Worm (Caenorhabditis elegans) whole organism, late embryonic: ENCODE results near the gene bus-8B.

ENCODE experiments used
- F13H6.1 ChIP-seq: sonication (generic microtip); optimal IDR thresholded peaks from 2 replicates; lab custom pipeline; 2016; ENCODE audit warnings: missing genetic modification characterization, missing compliant biosample characterization
- ama-1 ChIP-seq: fragments of 150-350 bp; optimal IDR thresholded peaks from 2 replicates; lab custom pipeline; 2014
- ceh-18 ChIP-seq: sonication (generic microtip); optimal IDR thresholded peaks from 2 replicates; lab custom pipeline; 2016; ENCODE audit warnings: missing genetic modification characterization, missing compliant biosample characterization
- ceh-2 ChIP-seq: sonication (generic microtip); optimal IDR thresholded peaks from 2 replicates; lab custom pipeline; 2016; ENCODE audit warnings: missing genotype, missing genetic modification characterization, missing compliant biosample characterization
- ceh-45 ChIP-seq: fragments of 200-800 bp; sonication (Bioruptor generic); IDR thresholded peaks from 2 replicates; pipeline ENCODE4 v1.3.6; 2022; ENCODE audit warnings: missing genetic modification reagents, missing genetic modification characterization, missing compliant biosample characterization
- dmd-4 ChIP-seq: sonication (generic microtip); optimal IDR thresholded peaks from 2 replicates; lab custom pipeline; 2016; ENCODE audit warnings: borderline replicate concordance, missing genetic modification characterization, missing compliant biosample characterization
- elt-4 ChIP-seq: sonication (generic microtip); optimal IDR thresholded peaks from 2 replicates; lab custom pipeline; 2016; ENCODE audit warnings: missing genetic modification characterization, missing compliant biosample characterization
- lin-11 ChIP-seq: fragments of 200-800 bp; sonication (Bioruptor generic); optimal IDR thresholded peaks from 2 replicates; lab custom pipeline; 2018; ENCODE audit warnings: mild to moderate bottlenecking, missing genetic modification characterization, missing compliant biosample characterization
- nfya-1 ChIP-seq: sonication (generic microtip); optimal IDR thresholded peaks from 2 replicates; lab custom pipeline; 2017; ENCODE audit warnings: missing genetic modification characterization, mild to moderate bottlenecking, missing compliant biosample characterization, antibody characterized with exemption, moderate library complexity
- nhr-11 ChIP-seq: fragments of 150-350 bp; optimal IDR thresholded peaks from 2 replicates; lab custom pipeline; 2014; ENCODE audit warnings: missing biosample characterization, missing genetic modification characterization
- pqm-1 ChIP-seq: sonication (generic microtip); optimal IDR thresholded peaks from 2 replicates; lab custom pipeline; 2016; ENCODE audit warnings: missing genetic modification characterization, missing compliant biosample characterization
- unc-86 ChIP-seq: sonication (generic microtip); optimal IDR thresholded peaks from 2 replicates; lab custom pipeline; 2016; ENCODE audit warnings: missing genetic modification characterization, missing compliant biosample characterization
- ztf-16 ChIP-seq: sonication (generic microtip); optimal IDR thresholded peaks from 2 replicates; lab custom pipeline; 2017; ENCODE audit warnings: missing genetic modification characterization, missing compliant biosample characterization

- TF ChIP-seq ceh-2 (tag; lab: Kevin White, UChicago), result no peak
- no peak for TF ChIP-seq nfya-1
- TF ChIP-seq ztf-16 (tag; lab: Kevin White, UChicago), result no peak
- TF ChIP-seq ceh-18 (tag; lab: Kevin White, UChicago), result no peak
- TF ChIP-seq nhr-11, result no peak
- no peak for TF ChIP-seq elt-4 (tag; lab: Kevin White, UChicago)
- TF ChIP-seq unc-86, result no peak
- TF ChIP-seq ama-1, result no peak
- no peak for TF ChIP-seq ceh-45
- TF ChIP-seq lin-11, result no peak
- no peak for TF ChIP-seq F13H6.1 (tag; lab: Kevin White, UChicago)
- TF ChIP-seq pqm-1 (tag; lab: Kevin White, UChicago), result no peak
- TF ChIP-seq dmd-4, result no peak
These were observed 7.7 kb upstream of the bus-8B start for ce11 chrX:5485284-5485927.
